Worm (Caenorhabditis elegans) whole organism, L4 larva: Measurements from ENCODE around the gene glr-4.

Experiments used
- F10B5.3 ChIP-seq: sonication (generic microtip); optimal IDR thresholded peaks from 2 replicates; lab custom pipeline; 2016; ENCODE audit warnings: mild to moderate bottlenecking, missing genetic modification characterization, missing compliant biosample characterization
- F26F4.8 ChIP-seq: fragments of 200-800 bp; sonication (Bioruptor generic); conservative IDR thresholded peaks from 2 replicates; pipeline ENCODE4 v1.3.6; 2022; ENCODE audit warnings: missing genetic modification characterization, missing compliant biosample characterization
- F44E2.7 ChIP-seq: fragments of 200-800 bp; sonication (Bioruptor generic); IDR thresholded peaks from 2 replicates; pipeline ENCODE4 v2.1.2; 2022; ENCODE audit warnings: missing genetic modification characterization, missing compliant biosample characterization
- F49E8.2 ChIP-seq: sonication (generic microtip); optimal IDR thresholded peaks from 2 replicates; lab custom pipeline; 2016; ENCODE audit warnings: missing compliant biosample characterization, mild to moderate bottlenecking, missing genetic modification characterization, borderline replicate concordance
- R02D3.7 ChIP-seq: fragments of 150-350 bp; sonication (generic microtip); optimal IDR thresholded peaks from 3 replicates; lab custom pipeline; 2014; ENCODE audit warnings: missing biosample characterization, missing genetic modification characterization
- T26A8.4 ChIP-seq: fragments of 200-800 bp; sonication (Bioruptor generic); IDR thresholded peaks from 2 replicates; pipeline ENCODE4 v1.3.6; 2022; ENCODE audit warnings: missing genetic modification characterization, missing compliant biosample characterization
- Y5F2A.4 ChIP-seq: fragments of 200-800 bp; sonication (Bioruptor generic); optimal IDR thresholded peaks from 2 replicates; lab custom pipeline; 2018; ENCODE audit warnings: mild to moderate bottlenecking, missing genetic modification characterization, missing compliant biosample characterization
- Y75B8A.6 ChIP-seq: fragments of 200-800 bp; sonication (Bioruptor generic); IDR thresholded peaks from 2 replicates; pipeline ENCODE4 v1.3.6; 2022; ENCODE audit warnings: missing genetic modification reagents, missing genetic modification characterization, missing compliant biosample characterization
- ZK546.5 ChIP-seq, 2 experiments: sonication (generic microtip); optimal IDR thresholded peaks; 2 replicates each; lab custom pipeline; 2017; ENCODE audit warnings: missing biosample characterization in 2 of 2, missing genetic modification characterization in 2 of 2
- aha-1 ChIP-seq: fragments of 150-350 bp; peaks from one replicate; lab custom pipeline; 2014; ENCODE audit warnings: missing biosample characterization, missing genetic modification characterization
- ama-1 ChIP-seq: fragments of 150-350 bp; optimal IDR thresholded peaks from 2 replicates; lab custom pipeline; 2014; ENCODE audit warnings: inconsistent platforms, mixed read lengths
- arid-1 ChIP-seq: fragments of 200-800 bp; sonication (Bioruptor generic); conservative IDR thresholded peaks from 2 replicates; pipeline ENCODE4 v1.3.6; 2022; ENCODE audit warnings: missing genetic modification reagents, missing genetic modification characterization, missing compliant biosample characterization
- attf-4 ChIP-seq: sonication (generic microtip); optimal IDR thresholded peaks from 3 replicates; lab custom pipeline; 2017; ENCODE audit warnings: missing biosample characterization, missing genetic modification characterization
- ceh-20 ChIP-seq: fragments of 200-800 bp; sonication (Bioruptor generic); IDR thresholded peaks from 2 replicates; pipeline ENCODE4 v1.3.6; 2022; ENCODE audit warnings: missing genetic modification reagents, missing genetic modification characterization, missing compliant biosample characterization
- ceh-32 ChIP-seq: sonication (generic microtip); optimal IDR thresholded peaks from 2 replicates; lab custom pipeline; 2016; ENCODE audit warnings: mild to moderate bottlenecking, missing genetic modification characterization, missing compliant biosample characterization; ENCODE audit not compliant: poor library complexity
- ceh-62 ChIP-seq: sonication (generic microtip); optimal IDR thresholded peaks from 2 replicates; lab custom pipeline; 2017; ENCODE audit warnings: missing biosample characterization, missing genetic modification characterization
- ceh-82 ChIP-seq: sonication (generic microtip); optimal IDR thresholded peaks from 2 replicates; lab custom pipeline; 2017; ENCODE audit warnings: missing biosample characterization, missing genetic modification characterization
- ces-1 ChIP-seq: fragments of 150-350 bp; sonication (generic microtip); optimal IDR thresholded peaks from 4 replicates; lab custom pipeline; 2014; ENCODE audit warnings: missing biosample characterization, missing genetic modification reagents, missing genetic modification characterization
- cey-2 ChIP-seq: sonication (generic microtip); optimal IDR thresholded peaks from 3 replicates; lab custom pipeline; 2017; ENCODE audit warnings: missing genetic modification characterization, mild to moderate bottlenecking, missing compliant biosample characterization, antibody characterized with exemption, borderline replicate concordance; ENCODE audit not compliant: insufficient read depth
- daf-16 ChIP-seq, 3 experiments: sonication (generic microtip); optimal IDR thresholded peaks; 2 replicates each; lab custom pipeline; 2016 to 2017; ENCODE audit warnings: missing genetic modification characterization in 3 of 3, missing genetic modification reagents in 3 of 3, mild to moderate bottlenecking in 2 of 3, missing compliant biosample characterization in 2 of 3, missing biosample characterization in 1 of 3, moderate library complexity in 1 of 3
- daf-8 ChIP-seq: fragments of 200-800 bp; sonication (Bioruptor generic); IDR thresholded peaks from 2 replicates; pipeline ENCODE4 v1.3.6; 2022; ENCODE audit warnings: missing genetic modification characterization, missing compliant biosample characterization
- duxl-1 ChIP-seq: sonication (generic microtip); optimal IDR thresholded peaks from 2 replicates; lab custom pipeline; 2016; ENCODE audit warnings: mild to moderate bottlenecking, missing genetic modification characterization, moderate library complexity, missing compliant biosample characterization; ENCODE audit not compliant: poor library complexity
- hif-1 ChIP-seq, 2 experiments: sonication (generic microtip); optimal IDR thresholded peaks; 2 replicates each; lab custom pipeline; 2016 to 2017; ENCODE audit warnings: missing compliant biosample characterization in 2 of 2, missing genetic modification characterization in 2 of 2, missing genetic modification reagents in 2 of 2, missing genotype in 2 of 2, mild to moderate bottlenecking in 1 of 2
- hlh-11 ChIP-seq: fragments of 200-800 bp; sonication (Bioruptor generic); optimal IDR thresholded peaks from 2 replicates; lab custom pipeline; 2018; ENCODE audit warnings: mild to moderate bottlenecking, missing genetic modification characterization, missing compliant biosample characterization
- jun-1 ChIP-seq: fragments of 150-350 bp; optimal IDR thresholded peaks from 2 replicates; lab custom pipeline; 2014; ENCODE audit warnings: missing biosample characterization, missing genetic modification reagents, missing genetic modification characterization
- lim-7 ChIP-seq: fragments of 200-800 bp; sonication (Bioruptor generic); IDR thresholded peaks from 2 replicates; pipeline ENCODE4 v1.3.6; 2022; ENCODE audit warnings: missing genetic modification characterization, missing compliant biosample characterization
- lin-1 ChIP-seq: fragments of 200-800 bp; sonication (Bioruptor generic); IDR thresholded peaks from 2 replicates; pipeline ENCODE4 v1.3.6; 2022; ENCODE audit warnings: missing genetic modification reagents, missing genetic modification characterization, missing compliant biosample characterization
- lin-29 ChIP-seq: fragments of 200-800 bp; sonication (Bioruptor generic); IDR thresholded peaks from 2 replicates; pipeline ENCODE4 v1.3.6; 2022; ENCODE audit warnings: missing genetic modification reagents, missing genetic modification characterization, missing compliant biosample characterization
- lin-38 ChIP-seq: fragments of 200-800 bp; sonication (Bioruptor generic); IDR thresholded peaks from 2 replicates; pipeline ENCODE4 v1.3.6; 2022; ENCODE audit warnings: missing genetic modification reagents, missing genetic modification characterization, missing compliant biosample characterization
- lin-39 ChIP-seq: fragments of 150-350 bp; optimal IDR thresholded peaks from 2 replicates; lab custom pipeline; 2014; ENCODE audit warnings: missing biosample characterization, missing genetic modification reagents, missing genetic modification characterization
- lsy-2 ChIP-seq, 2 experiments: fragments of 150-350 bp in 1 of 2; sonication (generic microtip) in 1 of 2; optimal IDR thresholded peaks; 2 replicates each; lab custom pipeline; 2014 to 2017; ENCODE audit warnings: missing biosample characterization in 2 of 2, missing genetic modification characterization in 2 of 2
- mdl-1 ChIP-seq, 2 experiments: fragments of 150-350 bp in 1 of 2; sonication (generic microtip) in 1 of 2; optimal IDR thresholded peaks; 2 replicates each; lab custom pipeline; 2014 to 2017; ENCODE audit warnings: missing biosample characterization in 2 of 2, missing genetic modification characterization in 2 of 2
- mes-2 ChIP-seq: sonication (generic microtip); optimal IDR thresholded peaks from 2 replicates; lab custom pipeline; 2016; ENCODE audit warnings: missing genotype, mild to moderate bottlenecking, missing genetic modification characterization, missing compliant biosample characterization; ENCODE audit not compliant: poor library complexity, severe bottlenecking
- mxl-2 ChIP-seq: fragments of 200-800 bp; sonication (Bioruptor generic); conservative IDR thresholded peaks from 2 replicates; pipeline ENCODE4 v1.3.6; 2022; ENCODE audit warnings: missing genetic modification reagents, missing genetic modification characterization, missing compliant biosample characterization
- mxl-3 ChIP-seq: fragments of 200-800 bp; sonication (Bioruptor generic); optimal IDR thresholded peaks from 2 replicates; lab custom pipeline; 2018; ENCODE audit warnings: mild to moderate bottlenecking, missing genetic modification characterization, missing compliant biosample characterization
- nhr-10 ChIP-seq: fragments of 150-350 bp; optimal IDR thresholded peaks from 2 replicates; lab custom pipeline; 2014; ENCODE audit warnings: missing biosample characterization, missing genetic modification characterization
- nhr-102 ChIP-seq: sonication (generic microtip); optimal IDR thresholded peaks from 2 replicates; lab custom pipeline; 2016; ENCODE audit warnings: mild to moderate bottlenecking, missing genetic modification characterization, moderate library complexity, missing compliant biosample characterization
- nhr-11 ChIP-seq: fragments of 150-350 bp; optimal IDR thresholded peaks from 2 replicates; lab custom pipeline; 2014; ENCODE audit warnings: missing biosample characterization, missing genetic modification characterization
- pha-4 ChIP-seq, 2 experiments: fragments of 150-350 bp in 1 of 2; fragments of 200-800 bp in 1 of 2; sonication (Bioruptor generic) in 1 of 2; IDR thresholded peaks in 1 of 2; optimal IDR thresholded peaks in 1 of 2; 2 replicates each; pipeline versions ENCODE4 v1.3.6 to Lab custom; 2014 to 2022; ENCODE audit warnings: missing genetic modification characterization in 2 of 2, missing genetic modification reagents in 2 of 2, missing biosample characterization in 1 of 2, missing compliant biosample characterization in 1 of 2
- skn-1 ChIP-seq: fragments of 150-350 bp; optimal IDR thresholded peaks from 2 replicates; lab custom pipeline; 2014; ENCODE audit warnings: missing biosample characterization, missing genetic modification characterization
- snpc-4 ChIP-seq: fragments of 150-350 bp; optimal IDR thresholded peaks from 2 replicates; lab custom pipeline; 2014; ENCODE audit warnings: missing biosample characterization, missing genetic modification characterization
- spr-3 ChIP-seq: fragments of 200-800 bp; sonication (Bioruptor generic); optimal IDR thresholded peaks from 2 replicates; lab custom pipeline; 2018; ENCODE audit warnings: mild to moderate bottlenecking, missing genetic modification characterization, missing compliant biosample characterization
- unc-130 ChIP-seq: sonication (generic microtip); optimal IDR thresholded peaks from 2 replicates; lab custom pipeline; 2016; ENCODE audit warnings: missing genetic modification reagents, missing genetic modification characterization, missing compliant biosample characterization
- unc-39 ChIP-seq: sonication (generic microtip); optimal IDR thresholded peaks from 2 replicates; lab custom pipeline; 2017; ENCODE audit warnings: missing biosample characterization, missing genetic modification characterization
- vab-7 ChIP-seq: fragments of 200-800 bp; sonication (Bioruptor generic); IDR thresholded peaks from 2 replicates; pipeline ENCODE4 v1.3.6; 2022; ENCODE audit warnings: missing genetic modification reagents, missing genetic modification characterization, missing compliant biosample characterization
- zfp-2 ChIP-seq: sonication (generic microtip); optimal IDR thresholded peaks from 2 replicates; lab custom pipeline; 2016; ENCODE audit warnings: mild to moderate bottlenecking, missing genetic modification characterization, missing compliant biosample characterization
- zfp-3 ChIP-seq: fragments of 200-800 bp; sonication (Bioruptor generic); conservative IDR thresholded peaks from 2 replicates; pipeline ENCODE4 v1.3.6; 2022; ENCODE audit warnings: missing genetic modification reagents, missing genetic modification characterization, missing compliant biosample characterization
- zip-2 ChIP-seq: fragments of 150-350 bp; optimal IDR thresholded peaks from 2 replicates; lab custom pipeline; 2014; ENCODE audit warnings: missing biosample characterization, missing genetic modification characterization
- ztf-11 ChIP-seq: fragments of 150-350 bp; optimal IDR thresholded peaks from 2 replicates; lab custom pipeline; 2014; ENCODE audit warnings: missing biosample characterization, missing genetic modification characterization

The glr-4 gene

DNA sequence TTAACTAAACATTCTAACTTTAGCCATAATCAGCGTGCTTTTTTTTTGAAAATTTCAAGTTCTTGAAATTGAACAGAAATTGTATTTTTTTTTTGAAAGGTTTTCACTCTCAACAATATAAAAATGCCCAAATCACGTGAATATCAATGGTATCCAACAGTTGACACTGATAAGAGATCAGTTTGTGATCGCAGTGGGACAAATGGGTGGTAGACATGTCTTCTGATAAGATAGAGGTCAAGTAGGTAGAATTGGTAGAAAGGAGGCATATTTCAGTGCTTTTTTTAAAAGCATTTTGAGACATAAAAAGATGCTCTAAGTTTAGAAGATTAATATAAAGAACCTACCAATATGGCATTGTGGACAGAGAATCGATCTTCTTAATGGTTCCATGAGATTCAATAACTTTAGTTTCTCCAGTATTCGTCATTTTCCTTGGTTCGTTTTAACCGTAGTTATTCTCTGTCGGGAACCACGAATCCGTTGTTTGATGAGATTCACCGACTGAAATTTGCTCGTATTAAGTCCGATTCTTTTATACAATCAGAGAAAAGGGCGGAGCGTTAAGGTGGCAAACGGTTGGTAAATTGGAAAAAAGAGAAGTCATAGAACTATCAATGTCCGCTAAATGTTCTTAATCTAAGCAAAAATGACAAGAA, 16.7 kb downstream of the glr-4 start, which contains the start of gene mthf-1 (continued):
- TF ChIP-seq hif-1 (tag; optimal IDR thresholded peaks at IDR 0.05; lab: Kevin White, UChicago) = no peak
- TF ChIP-seq unc-130 = no peak
- TF ChIP-seq mxl-3 (GFP tag; lab: Kevin White, UChicago) = no peak
- TF ChIP-seq daf-16 (GFP tag; optimal IDR thresholded peaks at IDR 0.05; lab: Kevin White, UChicago) = no peak
- TF ChIP-seq daf-16 (tag; optimal IDR thresholded peaks at IDR 0.05; lab: Kevin White, UChicago) = peak; percentile 73
- TF ChIP-seq Y5F2A.4 (GFP tag; lab: Kevin White, UChicago) = no peak
- TF ChIP-seq lin-29 (GFP tag; lab: Robert Waterston, UW) = no peak
- no peak for TF ChIP-seq zfp-2
- no peak for TF ChIP-seq spr-3 (GFP tag; lab: Kevin White, UChicago)
- peak; percentile 69 for TF ChIP-seq hlh-11 (tag; lab: Kevin White, UChicago)
- TF ChIP-seq daf-8 (GFP tag; lab: Robert Waterston, UW) = no peak
- TF ChIP-seq ama-1 (lab: Kevin White, UChicago) = peak; percentile 79
- peak; percentile 44 for TF ChIP-seq nhr-102 (tag; lab: Kevin White, UChicago)
- no peak for TF ChIP-seq ceh-62
- no peak for TF ChIP-seq ztf-11
- TF ChIP-seq F26F4.8 (GFP tag; lab: Robert Waterston, UW) = no peak
- TF ChIP-seq skn-1 (tag; lab: Kevin White, UChicago) = no peak
- no peak for TF ChIP-seq arid-1 (GFP tag; lab: Robert Waterston, UW)
- no peak for TF ChIP-seq duxl-1 (tag; lab: Kevin White, UChicago)
- TF ChIP-seq unc-39 = no peak
- no peak for TF ChIP-seq ceh-82
- TF ChIP-seq R02D3.7 (tag; lab: Kevin White, UChicago) = no peak
- TF ChIP-seq T26A8.4 (GFP tag; lab: Robert Waterston, UW) = peak; percentile 11; the same call in 1 of the 2 replicates
- TF ChIP-seq lin-38 (GFP tag; lab: Robert Waterston, UW) = peak; percentile 24; the same call in 1 of the 2 replicates
- peak in 1 of 2 experiments; percentile 35 for TF ChIP-seq lsy-2 (tag; optimal IDR thresholded peaks at IDR 0.05; lab: Kevin White, UChicago)
- no peak for TF ChIP-seq ceh-20
- peak; percentile 17 for TF ChIP-seq mes-2 (tag; lab: Kevin White, UChicago)
- no peak for TF ChIP-seq ceh-32 (tag; lab: Kevin White, UChicago)
- no peak for TF ChIP-seq F10B5.3
- TF ChIP-seq F49E8.2 (tag; lab: Kevin White, UChicago) = no peak
- TF ChIP-seq zip-2 (tag; lab: Kevin White, UChicago) = no peak
- TF ChIP-seq snpc-4 (tag; lab: Kevin White, UChicago) = no peak
- TF ChIP-seq jun-1 (tag; lab: Kevin White, UChicago) = no peak
- TF ChIP-seq nhr-10 = no peak
- TF ChIP-seq aha-1 (tag; lab: Kevin White, UChicago) = peak; percentile 88
- TF ChIP-seq vab-7 = no peak
- TF ChIP-seq cey-2 (tag; lab: Kevin White, UChicago) = peak; percentile 18
- no peak for TF ChIP-seq ZK546.5 (tag; optimal IDR thresholded peaks at IDR 0.05; lab: Kevin White, UChicago)
- TF ChIP-seq zfp-3 (GFP tag; lab: Robert Waterston, UW) = no peak
- TF ChIP-seq F44E2.7 = no peak
- TF ChIP-seq Y75B8A.6 (GFP tag; lab: Robert Waterston, UW) = no peak
- peak in 1 of 2 experiments; percentile 26 for TF ChIP-seq mdl-1 (tag; optimal IDR thresholded peaks at IDR 0.05; lab: Kevin White, UChicago)
- TF ChIP-seq lim-7 = no peak
- peak; percentile 69; the same call in 1 of the 2 replicates for TF ChIP-seq lin-1
- TF ChIP-seq nhr-11 (tag; lab: Kevin White, UChicago) = no peak
- no peak for TF ChIP-seq attf-4 (tag; lab: Kevin White, UChicago)
- TF ChIP-seq lin-39 (tag; lab: Kevin White, UChicago) = no peak
- TF ChIP-seq mxl-2 = no peak
- TF ChIP-seq ces-1 (GFP tag; lab: Kevin White, UChicago) = no peak
- peak; percentile 46; the same call in 1 of the 2 replicates for TF ChIP-seq pha-4 (GFP tag; IDR thresholded peaks at IDR 0.05; lab: Robert Waterston, UW)
- no peak for TF ChIP-seq pha-4 (tag; optimal IDR thresholded peaks at IDR 0.05; lab: Kevin White, UChicago)
